Worm (Caenorhabditis elegans) whole organism, late embryonic: ENCODE results near the gene F36H1.11.

Source experiments
- C08G9.2 ChIP-seq: sonication (generic microtip); optimal IDR thresholded peaks from 2 replicates; lab custom pipeline; 2016; ENCODE audit warnings: mild to moderate bottlenecking, missing genetic modification characterization, moderate library complexity, missing compliant biosample characterization
- K02D7.2 ChIP-seq: sonication (generic microtip); optimal IDR thresholded peaks from 2 replicates; lab custom pipeline; 2017; ENCODE audit warnings: mild to moderate bottlenecking, missing genetic modification characterization, missing compliant biosample characterization
- K09A11.1 ChIP-seq: sonication (generic microtip); optimal IDR thresholded peaks from 2 replicates; lab custom pipeline; 2017; ENCODE audit warnings: antibody characterized with exemption, mild to moderate bottlenecking, missing genetic modification characterization, missing compliant biosample characterization; ENCODE audit not compliant: insufficient read depth
- ahr-1 ChIP-seq: sonication (generic microtip); optimal IDR thresholded peaks from 2 replicates; lab custom pipeline; 2016; ENCODE audit warnings: missing genetic modification characterization, missing compliant biosample characterization
- ceh-14 ChIP-seq: sonication (generic microtip); optimal IDR thresholded peaks from 2 replicates; lab custom pipeline; 2016; ENCODE audit warnings: missing genotype, missing genetic modification characterization, missing compliant biosample characterization
- ceh-19 ChIP-seq: fragments of 200-800 bp; sonication (Bioruptor generic); optimal IDR thresholded peaks from 2 replicates; lab custom pipeline; 2018; ENCODE audit warnings: mild to moderate bottlenecking, missing genetic modification characterization, missing compliant biosample characterization
- ceh-22 ChIP-seq: sonication (generic microtip); optimal IDR thresholded peaks from 2 replicates; lab custom pipeline; 2017; ENCODE audit warnings: missing biosample characterization, missing genetic modification characterization
- ceh-24 ChIP-seq: sonication (generic microtip); optimal IDR thresholded peaks from 2 replicates; lab custom pipeline; 2016; ENCODE audit warnings: mild to moderate bottlenecking, missing genetic modification characterization, missing compliant biosample characterization
- ceh-30 ChIP-seq: fragments of 150-350 bp; optimal IDR thresholded peaks from 2 replicates; lab custom pipeline; 2014; ENCODE audit warnings: missing biosample characterization, missing genetic modification characterization
- ceh-34 ChIP-seq: sonication (generic microtip); optimal IDR thresholded peaks from 2 replicates; lab custom pipeline; 2016; ENCODE audit warnings: mild to moderate bottlenecking, missing genetic modification characterization, missing compliant biosample characterization
- ceh-6 ChIP-seq: fragments of 200-800 bp; sonication (Bioruptor generic); optimal IDR thresholded peaks from 2 replicates; lab custom pipeline; 2018; ENCODE audit warnings: mild to moderate bottlenecking, missing genetic modification characterization, missing compliant biosample characterization
- che-1 ChIP-seq: sonication (generic microtip); optimal IDR thresholded peaks from 2 replicates; lab custom pipeline; 2016; ENCODE audit warnings: mild to moderate bottlenecking, missing genetic modification characterization, missing compliant biosample characterization
- dmd-4 ChIP-seq: sonication (generic microtip); optimal IDR thresholded peaks from 2 replicates; lab custom pipeline; 2016; ENCODE audit warnings: borderline replicate concordance, missing genetic modification characterization, missing compliant biosample characterization
- elt-2 ChIP-seq: sonication (generic microtip); optimal IDR thresholded peaks from 2 replicates; lab custom pipeline; 2016; ENCODE audit warnings: missing genetic modification reagents, missing genetic modification characterization, missing compliant biosample characterization
- ets-4 ChIP-seq: sonication (generic microtip); optimal IDR thresholded peaks from 2 replicates; lab custom pipeline; 2016; ENCODE audit warnings: missing genetic modification characterization, missing compliant biosample characterization
- fax-1 ChIP-seq: sonication (generic microtip); optimal IDR thresholded peaks from 2 replicates; lab custom pipeline; 2016; ENCODE audit warnings: missing genotype, missing genetic modification characterization, missing compliant biosample characterization
- hlh-15 ChIP-seq: sonication (generic microtip); optimal IDR thresholded peaks from 2 replicates; lab custom pipeline; 2016; ENCODE audit warnings: missing genetic modification characterization, missing compliant biosample characterization
- hlh-30 ChIP-seq: sonication (generic microtip); optimal IDR thresholded peaks from 2 replicates; lab custom pipeline; 2017; ENCODE audit warnings: antibody characterized with exemption, missing genetic modification characterization, missing compliant biosample characterization; ENCODE audit not compliant: insufficient read depth
- hlh-6 ChIP-seq: sonication (generic microtip); optimal IDR thresholded peaks from 2 replicates; lab custom pipeline; 2016; ENCODE audit warnings: missing genotype, missing genetic modification characterization, missing compliant biosample characterization
- lim-6 ChIP-seq: sonication (generic microtip); optimal IDR thresholded peaks from 2 replicates; lab custom pipeline; 2016; ENCODE audit warnings: missing genetic modification characterization, missing compliant biosample characterization
- nfya-1 ChIP-seq: sonication (generic microtip); optimal IDR thresholded peaks from 2 replicates; lab custom pipeline; 2017; ENCODE audit warnings: missing genetic modification characterization, mild to moderate bottlenecking, missing compliant biosample characterization, antibody characterized with exemption, moderate library complexity
- nhr-11 ChIP-seq: fragments of 150-350 bp; optimal IDR thresholded peaks from 2 replicates; lab custom pipeline; 2014; ENCODE audit warnings: missing biosample characterization, missing genetic modification characterization
- npax-4 ChIP-seq: sonication (generic microtip); optimal IDR thresholded peaks from 2 replicates; lab custom pipeline; 2016; ENCODE audit warnings: missing genetic modification characterization, missing compliant biosample characterization
- odd-2 ChIP-seq: sonication (generic microtip); optimal IDR thresholded peaks from 2 replicates; lab custom pipeline; 2017; ENCODE audit warnings: antibody characterized with exemption, mild to moderate bottlenecking, missing genetic modification characterization, missing compliant biosample characterization
- pag-3 ChIP-seq: sonication (generic microtip); optimal IDR thresholded peaks from 2 replicates; lab custom pipeline; 2016; ENCODE audit warnings: missing compliant biosample characterization, missing genetic modification characterization, borderline replicate concordance
- pat-9 ChIP-seq: fragments of 200-800 bp; sonication (Bioruptor generic); optimal IDR thresholded peaks from 2 replicates; lab custom pipeline; 2018; ENCODE audit warnings: mild to moderate bottlenecking, missing genetic modification characterization, moderate library complexity, missing compliant biosample characterization
- pax-1 ChIP-seq: fragments of 150-350 bp; optimal IDR thresholded peaks from 2 replicates; lab custom pipeline; 2014; ENCODE audit warnings: missing biosample characterization, missing genetic modification characterization
- sox-2 ChIP-seq: fragments of 200-800 bp; sonication (Bioruptor generic); IDR thresholded peaks from 2 replicates; pipeline ENCODE4 v1.3.6; 2022; ENCODE audit warnings: missing genetic modification reagents, missing genetic modification characterization, missing compliant biosample characterization
- sox-4 ChIP-seq: sonication (generic microtip); optimal IDR thresholded peaks from 2 replicates; lab custom pipeline; 2017; ENCODE audit warnings: mild to moderate bottlenecking, missing genetic modification characterization, inconsistent platforms, missing compliant biosample characterization
- syd-9 ChIP-seq: sonication (generic microtip); optimal IDR thresholded peaks from 2 replicates; lab custom pipeline; 2016; ENCODE audit warnings: mild to moderate bottlenecking, missing genetic modification characterization, moderate library complexity, missing compliant biosample characterization
- tbx-2 ChIP-seq: sonication (generic microtip); optimal IDR thresholded peaks from 2 replicates; lab custom pipeline; 2016; ENCODE audit warnings: missing genetic modification characterization, missing compliant biosample characterization
- tbx-7 ChIP-seq: sonication (generic microtip); optimal IDR thresholded peaks from 2 replicates; lab custom pipeline; 2016; ENCODE audit warnings: missing genotype, missing genetic modification characterization, missing compliant biosample characterization
- ttx-3 ChIP-seq: sonication (generic microtip); optimal IDR thresholded peaks from 2 replicates; lab custom pipeline; 2016; ENCODE audit warnings: missing genetic modification reagents, missing genetic modification characterization, missing compliant biosample characterization
- unc-42 ChIP-seq: sonication (generic microtip); optimal IDR thresholded peaks from 2 replicates; lab custom pipeline; 2016; ENCODE audit warnings: missing genotype, missing genetic modification characterization, missing compliant biosample characterization
- unc-55 ChIP-seq: sonication (generic microtip); optimal IDR thresholded peaks from 2 replicates; lab custom pipeline; 2017; ENCODE audit warnings: missing biosample characterization, missing genetic modification reagents, missing genetic modification characterization
- ztf-16 ChIP-seq: sonication (generic microtip); optimal IDR thresholded peaks from 2 replicates; lab custom pipeline; 2017; ENCODE audit warnings: missing genetic modification characterization, missing compliant biosample characterization

Gene F36H1.11

DNA sequence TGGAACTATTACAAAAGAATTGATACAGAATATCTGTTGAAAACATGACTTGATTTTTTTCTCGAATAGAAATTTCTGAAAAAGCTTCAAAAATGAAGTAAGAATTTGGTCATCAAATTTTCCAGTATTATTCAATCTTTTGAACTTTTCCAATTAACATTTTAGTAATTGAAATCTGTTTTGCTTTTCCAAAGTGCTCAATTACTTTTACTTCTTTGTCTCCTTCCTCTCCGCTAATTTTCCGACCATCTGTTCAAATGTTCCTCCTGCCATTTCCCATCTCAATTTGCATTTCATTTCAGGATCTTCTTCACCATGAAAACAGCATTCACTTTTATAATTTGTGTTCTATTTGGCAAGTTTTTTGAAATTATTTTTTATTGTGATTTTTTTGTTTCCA is at the start of gene F36H1.11:
Gene F36H1.11 (plus strand): TSS at position 301 of the 400 bp plus-strand sequence.
- TF ChIP-seq unc-42, result peak; percentile 44
- no peak for TF ChIP-seq pat-9

DNA sequence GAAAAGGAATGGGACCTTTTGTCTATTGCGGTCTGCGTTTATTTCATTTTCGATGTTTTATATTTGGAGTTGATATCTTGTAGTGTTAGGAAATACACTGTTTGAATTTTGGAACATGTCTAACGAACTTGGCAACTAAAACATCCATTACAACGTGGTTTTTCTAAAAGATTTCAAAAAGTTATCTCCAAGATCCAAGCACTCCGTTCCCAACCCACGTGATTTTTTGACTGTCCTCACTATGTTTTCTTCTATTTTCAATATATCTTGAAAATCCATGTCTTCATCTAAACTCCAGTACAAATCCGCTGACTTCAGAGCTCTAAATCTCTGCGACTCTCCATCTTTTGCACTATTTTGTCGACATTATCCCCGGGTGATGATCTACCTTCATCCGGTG is 47.4 kb upstream of the F36H1.11 start, which contains the start of gene F13H10.9:
Gene F13H10.9 (plus strand): TSS at position 301 of the 400 bp plus-strand sequence.
- TF ChIP-seq ztf-16 (tag; lab: Kevin White, UChicago) (no peak), ahr-1 (tag; lab: Kevin White, UChicago) (no peak)

DNA sequence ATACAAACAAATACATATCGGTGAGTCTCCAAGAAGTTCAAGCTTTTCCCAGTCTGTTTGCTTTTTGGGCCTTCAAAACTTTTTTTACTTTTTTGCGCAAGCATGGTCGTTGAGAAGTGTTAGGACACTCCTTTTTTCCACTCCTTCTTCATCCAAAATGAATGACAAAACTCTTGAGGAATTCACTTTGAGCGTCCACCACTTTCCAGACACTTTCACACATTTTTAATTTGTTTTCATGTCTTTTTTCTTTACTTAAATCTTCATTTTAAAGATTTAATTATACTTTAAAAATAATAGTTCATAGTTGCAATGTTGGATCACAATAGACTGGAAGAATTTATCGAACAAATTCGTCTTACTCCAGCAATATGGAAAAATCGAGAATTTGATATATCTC is 44.7 kb upstream of the F36H1.11 start, which contains the start of gene F13H10.1:
Gene F13H10.1 (plus strand): TSS at position 301 of the 400 bp plus-strand sequence.
- no peak for TF ChIP-seq dmd-4 (tag; lab: Kevin White, UChicago)
- TF ChIP-seq hlh-15 (tag; lab: Kevin White, UChicago), result no peak
- no peak for TF ChIP-seq ztf-16 (tag; lab: Kevin White, UChicago)
- no peak for TF ChIP-seq ttx-3 (tag; lab: Kevin White, UChicago)
- TF ChIP-seq pag-3, result no peak
- TF ChIP-seq odd-2, result no peak
- TF ChIP-seq lim-6 (tag; lab: Kevin White, UChicago), result no peak
- TF ChIP-seq ceh-6 (GFP tag; lab: Kevin White, UChicago), result no peak
- no peak for TF ChIP-seq C08G9.2 (tag; lab: Kevin White, UChicago)
- no peak for TF ChIP-seq unc-42

DNA sequence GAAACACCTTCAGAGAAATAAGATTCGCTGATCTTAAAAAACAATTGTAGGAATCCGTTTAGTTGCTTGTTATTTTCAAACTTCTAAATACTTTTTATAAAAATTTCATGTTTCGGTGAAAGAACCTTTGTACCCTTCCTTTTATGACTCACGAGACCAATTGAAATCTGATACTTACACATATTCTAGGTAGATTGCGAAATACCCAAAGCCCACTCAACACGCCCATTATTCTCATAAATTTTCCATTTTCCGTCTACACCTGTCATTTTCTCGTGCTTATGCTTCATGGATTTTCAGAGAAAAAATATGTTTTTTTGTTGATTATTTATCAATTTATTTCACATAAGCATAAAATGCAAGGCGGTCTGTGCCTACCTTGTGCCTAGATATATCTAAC is 42.6 kb upstream of the F36H1.11 start:
- TF ChIP-seq ceh-19 (GFP tag; lab: Kevin White, UChicago) (no peak), ceh-34 (tag; lab: Kevin White, UChicago) (peak; percentile 69)

DNA sequence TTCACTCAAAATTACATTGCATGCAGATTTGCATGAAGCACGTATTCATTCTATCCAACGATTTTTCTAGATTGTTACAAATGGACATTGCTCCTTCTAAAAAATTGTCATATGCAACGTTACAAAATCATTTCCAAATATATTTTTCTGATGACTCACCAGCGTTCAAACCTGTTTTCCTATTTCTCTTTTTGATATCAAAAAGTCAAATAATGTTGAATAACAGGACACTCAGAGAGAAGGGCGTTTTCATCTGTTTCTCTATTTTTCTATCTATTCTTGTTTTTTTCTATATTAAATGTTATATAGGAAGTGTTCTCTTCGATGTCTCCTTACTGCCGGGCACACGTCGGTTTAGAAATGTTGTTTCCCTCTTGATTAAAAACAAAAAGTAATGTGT is 42.1 kb upstream of the F36H1.11 start:
- no peak for TF ChIP-seq ceh-30 (tag; lab: Kevin White, UChicago)
- no peak for TF ChIP-seq ets-4 (tag; lab: Kevin White, UChicago)
- no peak for TF ChIP-seq ceh-24 (tag; lab: Kevin White, UChicago)
- TF ChIP-seq pax-1, result no peak
- no peak for TF ChIP-seq dmd-4 (tag; lab: Kevin White, UChicago)
- TF ChIP-seq elt-2 (tag; lab: Kevin White, UChicago), result no peak
- no peak for TF ChIP-seq sox-4 (tag; lab: Kevin White, UChicago)
- no peak for TF ChIP-seq ceh-14 (tag; lab: Kevin White, UChicago)
- TF ChIP-seq tbx-7, result no peak
- TF ChIP-seq che-1 (tag; lab: Kevin White, UChicago), result no peak
- no peak for TF ChIP-seq sox-2
- no peak for TF ChIP-seq fax-1
- TF ChIP-seq nfya-1 (tag; lab: Kevin White, UChicago), result no peak
- TF ChIP-seq nhr-11 (tag; lab: Kevin White, UChicago), result no peak
- no peak for TF ChIP-seq K09A11.1 (tag; lab: Kevin White, UChicago)
- no peak for TF ChIP-seq tbx-2 (tag; lab: Kevin White, UChicago)
- no peak for TF ChIP-seq ceh-22 (tag; lab: Kevin White, UChicago)

DNA sequence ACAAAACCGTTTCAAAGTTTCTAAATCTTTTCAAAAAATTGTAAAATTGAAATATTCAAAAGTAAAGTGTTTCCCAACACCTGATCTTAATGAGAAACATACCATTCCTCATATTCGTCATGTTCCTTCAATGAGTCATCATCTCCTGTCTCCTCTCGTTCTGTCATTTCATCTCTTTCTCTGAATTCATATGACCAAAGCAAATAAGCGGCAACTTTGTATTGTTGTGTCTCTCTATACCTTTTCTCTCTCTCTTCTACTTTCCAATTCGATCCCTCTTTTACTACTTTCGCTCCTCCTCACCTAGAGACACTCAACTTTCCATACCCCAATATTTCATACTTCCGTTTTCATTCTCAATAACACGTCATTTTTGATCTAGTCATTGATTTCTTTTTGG is 40.7 kb upstream of the F36H1.11 start:
- no peak for TF ChIP-seq lim-6 (tag; lab: Kevin White, UChicago)
- TF ChIP-seq npax-4 (tag; lab: Kevin White, UChicago), result no peak
- TF ChIP-seq ceh-24 (tag; lab: Kevin White, UChicago), result no peak
- no peak for TF ChIP-seq hlh-6 (tag; lab: Kevin White, UChicago)
- no peak for TF ChIP-seq syd-9 (tag; lab: Kevin White, UChicago)
- no peak for TF ChIP-seq K02D7.2 (tag; lab: Kevin White, UChicago)
- no peak for TF ChIP-seq C08G9.2 (tag; lab: Kevin White, UChicago)
- no peak for TF ChIP-seq unc-55 (GFP tag; lab: Kevin White, UChicago)
- peak; percentile 20 for TF ChIP-seq hlh-30 (tag; lab: Kevin White, UChicago)
